Fruit fly (Drosophila melanogaster) whole organism, prepupa: ENCODE data around the gene CG13014.

Experiments used
- CG10631 ChIP-seq: fragments of 200-800 bp; sonication (Bioruptor generic); optimal IDR thresholded peaks from 2 replicates; lab custom pipeline; 2016; ENCODE audit warnings: missing biosample characterization, missing genetic modification characterization
- CG11294 ChIP-seq: fragments of 200-800 bp; sonication (Bioruptor generic); IDR thresholded peaks from 2 replicates; pipeline ENCODE4 v1.3.6; 2022; ENCODE audit warnings: missing biosample characterization, missing genetic modification characterization
- CG11762 ChIP-seq: fragments of 200-800 bp; sonication (Bioruptor generic); optimal IDR thresholded peaks from 3 replicates; lab custom pipeline; 2016; ENCODE audit warnings: missing biosample characterization, missing genetic modification characterization; ENCODE audit not compliant: insufficient read depth
- CG15336 ChIP-seq: fragments of 200-800 bp; sonication (Bioruptor generic); IDR thresholded peaks from 2 replicates; pipeline ENCODE4 v1.3.6; 2022; ENCODE audit warnings: missing biosample characterization, missing genetic modification characterization
- CG1621 ChIP-seq: fragments of 200-800 bp; sonication (Bioruptor generic); optimal IDR thresholded peaks from 3 replicates; lab custom pipeline; 2018; ENCODE audit warnings: missing biosample characterization, mild to moderate bottlenecking, missing genetic modification characterization
- CG16779 ChIP-seq: fragments of 200-800 bp; sonication (Bioruptor generic); optimal IDR thresholded peaks from 3 replicates; lab custom pipeline; 2017; ENCODE audit warnings: missing biosample characterization, mild to moderate bottlenecking, missing genetic modification characterization
- CG3032 ChIP-seq: fragments of 200-800 bp; optimal IDR thresholded peaks from 2 replicates; lab custom pipeline; 2019; ENCODE audit warnings: missing biosample characterization, mild to moderate bottlenecking, missing genetic modification characterization, moderate library complexity
- CG31627 ChIP-seq: fragments of 200-800 bp; sonication (Bioruptor generic); optimal IDR thresholded peaks from 3 replicates; lab custom pipeline; 2016; ENCODE audit warnings: missing biosample characterization, missing genetic modification characterization
- CG32006 ChIP-seq: fragments of 200-800 bp; sonication (Bioruptor generic); optimal IDR thresholded peaks from 3 replicates; lab custom pipeline; 2017; ENCODE audit warnings: missing biosample characterization, mild to moderate bottlenecking, missing genetic modification characterization
- CG34406 ChIP-seq: fragments of 200-800 bp; sonication (Bioruptor generic); optimal IDR thresholded peaks from 3 replicates; lab custom pipeline; 2016; ENCODE audit warnings: missing biosample characterization, missing genetic modification characterization
- CG3919 ChIP-seq: fragments of 200-800 bp; sonication (Bioruptor generic); optimal IDR thresholded peaks from 3 replicates; lab custom pipeline; 2016; ENCODE audit warnings: missing biosample characterization, missing genetic modification characterization
- CG4318 ChIP-seq: fragments of 200-800 bp; sonication (Bioruptor generic); optimal IDR thresholded peaks from 3 replicates; lab custom pipeline; 2017; ENCODE audit warnings: missing biosample characterization, mild to moderate bottlenecking, missing genetic modification characterization
- CG6163 ChIP-seq: fragments of 200-800 bp; sonication (Bioruptor generic); IDR thresholded peaks from 3 replicates; pipeline ENCODE4 v1.3.6; 2022; ENCODE audit warnings: missing biosample characterization, missing genetic modification characterization
- CG6792 ChIP-seq: fragments of 200-800 bp; sonication (Bioruptor generic); optimal IDR thresholded peaks from 3 replicates; lab custom pipeline; 2016; ENCODE audit warnings: missing biosample characterization, missing genetic modification characterization
- CG6854 ChIP-seq: fragments of 200-800 bp; sonication (Bioruptor generic); optimal IDR thresholded peaks from 2 replicates; lab custom pipeline; 2017; ENCODE audit warnings: missing biosample characterization, mild to moderate bottlenecking, missing genetic modification characterization
- CG7368 ChIP-seq: fragments of 200-800 bp; sonication (Bioruptor generic); optimal IDR thresholded peaks from 3 replicates; lab custom pipeline; 2016; ENCODE audit warnings: missing biosample characterization, missing genetic modification characterization
- CG8319 ChIP-seq: fragments of 200-800 bp; sonication (Bioruptor generic); optimal IDR thresholded peaks from 3 replicates; lab custom pipeline; 2016; ENCODE audit warnings: missing biosample characterization, missing genetic modification characterization
- CG9139 ChIP-seq: fragments of 200-800 bp; sonication (Bioruptor generic); optimal IDR thresholded peaks from 3 replicates; lab custom pipeline; 2017; ENCODE audit warnings: missing biosample characterization, mild to moderate bottlenecking, missing genetic modification characterization
- Eip75B ChIP-seq: fragments of 200-800 bp; sonication (Bioruptor generic); optimal IDR thresholded peaks from 3 replicates; lab custom pipeline; 2016; ENCODE audit warnings: missing biosample characterization, missing genetic modification characterization
- Eip78C ChIP-seq: fragments of 200-800 bp; sonication (Bioruptor generic); peaks from one replicate; lab custom pipeline; 2016; ENCODE audit warnings: missing biosample characterization, missing genetic modification characterization
- Eip93F ChIP-seq: fragments of 200-800 bp; sonication (Bioruptor generic); optimal IDR thresholded peaks from 2 replicates; lab custom pipeline; 2016; ENCODE audit warnings: missing biosample characterization, mild to moderate bottlenecking, missing genetic modification characterization
- Hr38 ChIP-seq: sonication (Bioruptor generic); optimal IDR thresholded peaks from 2 replicates; lab custom pipeline; 2016; ENCODE audit warnings: missing biosample characterization, missing genetic modification characterization
- Lpt ChIP-seq: fragments of 200-800 bp; sonication (Bioruptor generic); optimal IDR thresholded peaks from 3 replicates; lab custom pipeline; 2016; ENCODE audit warnings: missing biosample characterization, missing genetic modification characterization
- OdsH ChIP-seq: fragments of 200-800 bp; sonication (Bioruptor generic); optimal IDR thresholded peaks from 3 replicates; lab custom pipeline; 2016; ENCODE audit warnings: missing biosample characterization, missing genetic modification characterization
- Smox ChIP-seq: fragments of 200-800 bp; sonication (Bioruptor generic); optimal IDR thresholded peaks from 3 replicates; lab custom pipeline; 2016; ENCODE audit warnings: missing biosample characterization, missing genetic modification characterization
- Sox14 ChIP-seq: fragments of 200-800 bp; sonication (Bioruptor generic); optimal IDR thresholded peaks from 3 replicates; lab custom pipeline; 2016; ENCODE audit warnings: missing biosample characterization, missing genetic modification characterization
- Sox15 ChIP-seq: fragments of 200-800 bp; sonication (Bioruptor generic); optimal IDR thresholded peaks from 3 replicates; lab custom pipeline; 2016; ENCODE audit warnings: missing biosample characterization, missing genetic modification characterization
- acj6 ChIP-seq: fragments of 200-800 bp; sonication (Bioruptor generic); optimal IDR thresholded peaks from 3 replicates; lab custom pipeline; 2016; ENCODE audit warnings: missing biosample characterization, missing genetic modification characterization
- dsx ChIP-seq: fragments of 200-800 bp; optimal IDR thresholded peaks from 3 replicates; lab custom pipeline; 2019; ENCODE audit warnings: missing biosample characterization, mild to moderate bottlenecking, missing genetic modification characterization, moderate library complexity; ENCODE audit not compliant: poor library complexity, severe bottlenecking
- eg ChIP-seq: fragments of 200-800 bp; sonication (Bioruptor generic); IDR thresholded peaks from 3 replicates; pipeline ENCODE4 v1.3.6; 2022; ENCODE audit warnings: missing biosample characterization, missing genetic modification characterization
- esn ChIP-seq: fragments of 200-800 bp; sonication (Bioruptor generic); optimal IDR thresholded peaks from 2 replicates; lab custom pipeline; 2016; ENCODE audit warnings: missing biosample characterization, mild to moderate bottlenecking, missing genetic modification characterization, moderate library complexity
- fd59A ChIP-seq: fragments of 200-800 bp; sonication (Bioruptor generic); optimal IDR thresholded peaks from 2 replicates; lab custom pipeline; 2017; ENCODE audit warnings: missing biosample characterization, mild to moderate bottlenecking, missing genetic modification characterization, missing genetic modification reagents
- fkh ChIP-seq: fragments of 200-800 bp; sonication (Bioruptor generic); optimal IDR thresholded peaks from 3 replicates; lab custom pipeline; 2017; ENCODE audit warnings: missing biosample characterization, mild to moderate bottlenecking, missing genetic modification characterization, moderate library complexity
- lz ChIP-seq: fragments of 200-800 bp; sonication (Bioruptor generic); optimal IDR thresholded peaks from 3 replicates; lab custom pipeline; 2016; ENCODE audit warnings: missing biosample characterization, missing genetic modification characterization
- net ChIP-seq: fragments of 200-800 bp; sonication (Bioruptor generic); optimal IDR thresholded peaks from 3 replicates; lab custom pipeline; 2016; ENCODE audit warnings: missing biosample characterization, missing genetic modification characterization
- spab ChIP-seq: fragments of 200-800 bp; sonication (Bioruptor generic); optimal IDR thresholded peaks from 2 replicates; lab custom pipeline; 2017; ENCODE audit warnings: missing biosample characterization, mild to moderate bottlenecking, missing genetic modification characterization, missing genetic modification reagents
- ss ChIP-seq, 2 experiments: fragments of 200-800 bp; sonication (Bioruptor generic); optimal IDR thresholded peaks; 2 replicates in 1 of 2; 3 replicates in 1 of 2; lab custom pipeline; 2017 to 2018; ENCODE audit warnings: mild to moderate bottlenecking in 2 of 2, missing biosample characterization in 2 of 2, missing genetic modification characterization in 2 of 2, moderate library complexity in 1 of 2
- topi ChIP-seq: fragments of 200-800 bp; sonication (Bioruptor generic); optimal IDR thresholded peaks from 3 replicates; lab custom pipeline; 2016; ENCODE audit warnings: missing biosample characterization, missing genetic modification characterization

CG13014 gene

DNA sequence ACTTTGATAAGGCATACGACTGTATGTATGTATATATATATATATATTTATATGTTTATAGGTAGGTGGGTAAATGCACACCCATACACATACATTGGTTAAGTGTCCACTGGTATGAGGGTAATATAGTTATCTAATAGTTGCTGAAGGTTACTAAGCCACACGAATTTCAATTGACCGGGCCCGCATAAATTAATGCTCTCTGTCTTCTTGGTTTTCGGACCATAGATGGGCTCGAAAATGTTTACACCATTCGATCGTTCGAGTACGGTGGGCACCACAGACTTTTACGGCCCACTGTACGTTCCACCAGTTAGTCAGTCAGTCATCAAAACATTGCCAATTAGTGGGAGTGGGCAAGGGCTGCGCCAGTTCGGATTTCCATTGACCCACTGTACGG lies 7.7 kb downstream of the CG13014 start:
- TF ChIP-seq CG32006 (GFP tag; lab: Kevin White, UChicago) = no peak
- no peak for TF ChIP-seq Eip93F (GFP tag; lab: Kevin White, UChicago)
- TF ChIP-seq CG4318 (GFP tag; lab: Kevin White, UChicago) = no peak
- TF ChIP-seq CG8319 (GFP tag; lab: Kevin White, UChicago) = no peak
- no peak for TF ChIP-seq Sox14 (GFP tag; lab: Kevin White, UChicago)
- TF ChIP-seq CG3032 (tag; lab: Kevin White, UChicago) = no peak

DNA sequence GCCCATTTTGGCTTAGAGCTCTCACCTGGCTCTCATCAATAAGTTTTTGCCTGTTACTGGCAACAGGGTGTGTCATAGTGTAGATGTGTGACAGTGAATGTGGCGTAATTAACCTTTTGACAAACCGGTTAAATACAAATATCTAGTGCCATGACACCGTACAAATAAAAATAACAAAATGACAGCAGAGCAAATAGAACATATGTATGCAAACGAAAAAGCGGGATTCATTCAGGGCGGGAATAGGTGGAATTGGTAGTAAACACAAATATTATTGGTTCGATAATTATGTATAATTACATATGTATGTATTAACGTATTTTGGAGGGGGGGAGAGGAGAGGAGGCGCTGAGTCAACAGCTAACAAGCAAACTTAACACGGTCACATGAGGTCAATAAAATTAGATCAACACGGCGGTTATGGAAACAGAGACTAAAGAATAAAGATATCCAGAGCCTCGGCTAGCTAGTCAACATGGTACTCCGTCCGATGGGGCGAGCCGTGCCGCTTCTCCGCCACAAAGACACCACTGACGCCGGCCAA lies 8.6 kb downstream of the CG13014 start:
- TF ChIP-seq fkh (GFP tag; lab: Kevin White, UChicago) = peak; percentile 92
- no peak for TF ChIP-seq fd59A (GFP tag; lab: Kevin White, UChicago)

DNA sequence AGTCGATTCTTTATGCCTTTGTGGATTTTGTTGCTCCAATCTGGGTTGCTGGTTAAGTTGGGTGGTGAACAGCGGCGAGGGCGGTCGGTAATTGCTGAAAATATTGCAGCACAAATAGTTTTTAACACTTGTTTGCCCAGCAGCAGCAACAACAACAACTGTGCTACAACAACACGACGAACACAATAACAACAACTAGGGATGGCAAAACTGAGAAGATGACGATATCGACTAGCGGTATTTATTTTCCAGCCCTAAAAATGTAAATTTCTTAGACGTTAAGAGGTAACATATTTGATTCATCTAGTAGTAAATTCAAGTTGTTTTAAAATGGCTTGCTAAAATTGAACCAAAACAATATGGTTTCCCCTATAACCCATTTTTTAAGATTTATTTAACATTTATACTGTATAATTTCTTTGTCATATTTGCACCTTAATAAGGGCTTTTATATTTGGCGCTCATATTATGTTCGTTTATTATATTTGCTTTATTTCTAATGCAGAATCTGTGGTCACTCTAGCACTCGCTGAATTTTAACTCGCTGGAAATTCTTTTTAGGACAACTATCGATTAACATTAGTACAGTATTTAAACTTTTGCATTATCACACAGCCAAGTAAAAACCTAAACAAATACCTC lies 10.8 kb downstream of the CG13014 start:
- TF ChIP-seq CG31627 (GFP tag; lab: Kevin White, UChicago) (peak; percentile 10), CG11762 (no peak), lz (GFP tag; lab: Kevin White, UChicago) (peak; percentile 25), eg (GFP tag; lab: Robert Waterston, UW) (0 out of 3 replicates have a peak, but pooled peaks have one; percentile 31), Eip78C (peak; percentile 71), Smox (GFP tag; lab: Kevin White, UChicago) (no peak), Eip75B (GFP tag; lab: Kevin White, UChicago) (peak; percentile 9), esn (no peak), fkh (GFP tag; lab: Kevin White, UChicago) (peak; percentile 89)

DNA sequence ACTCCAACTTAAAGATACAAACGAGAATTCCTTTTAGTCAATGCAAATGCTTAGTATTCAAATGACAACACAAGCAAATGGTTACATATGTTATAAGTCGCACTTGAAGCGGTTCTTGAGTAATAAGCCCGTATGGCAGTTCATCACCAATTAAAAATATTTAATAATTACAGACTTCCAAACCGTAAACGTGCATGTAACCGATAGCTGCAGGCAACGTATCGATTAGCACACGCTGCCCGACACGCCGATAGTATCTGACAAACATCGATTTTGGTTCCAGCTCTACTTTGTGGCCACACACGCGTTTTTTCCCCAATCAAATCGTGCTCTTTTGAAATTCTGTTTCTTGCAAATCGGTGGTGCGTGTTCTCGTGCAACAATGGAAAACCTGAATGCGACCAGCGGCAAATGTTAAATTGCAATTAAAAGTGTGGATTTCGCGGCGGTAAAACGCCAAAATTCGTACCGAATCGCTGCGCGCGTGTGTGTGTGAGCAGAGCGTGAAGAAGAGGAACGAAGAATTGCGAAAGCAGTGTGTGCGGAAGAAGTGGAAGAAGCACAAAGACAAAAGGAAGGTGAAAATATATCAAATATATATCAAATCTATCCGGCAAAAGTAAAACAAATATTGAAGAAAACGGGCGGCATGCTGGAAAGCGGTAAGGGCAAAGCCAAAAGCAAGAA lies 11.4 kb downstream of the CG13014 start, which contains the start of the genes CG9784 and Nup153:
Gene CG9784 (minus strand): TSS at position 238 of the 687 bp plus-strand sequence.
Gene Nup153 (plus strand): TSS at position 264 of the 687 bp plus-strand sequence.
- no peak for TF ChIP-seq CG7368
- no peak for TF ChIP-seq CG6792 (GFP tag; lab: Kevin White, UChicago)
- TF ChIP-seq OdsH = no peak
- TF ChIP-seq CG6163 (GFP tag; lab: Robert Waterston, UW) = no peak; the same call in 2 of the 3 replicates
- no peak for TF ChIP-seq CG11762
- TF ChIP-seq CG6854 = no peak
- TF ChIP-seq CG4318 (GFP tag; lab: Kevin White, UChicago) = no peak
- TF ChIP-seq Eip75B (GFP tag; lab: Kevin White, UChicago) = no peak
- TF ChIP-seq fkh (GFP tag; lab: Kevin White, UChicago) = no peak
- no peak for TF ChIP-seq acj6
- no peak for TF ChIP-seq eg (GFP tag; lab: Robert Waterston, UW)
- TF ChIP-seq CG15336 (GFP tag; lab: Robert Waterston, UW) = no peak
- TF ChIP-seq CG16779 (tag; lab: Kevin White, UChicago) = no peak
- TF ChIP-seq CG8319 (GFP tag; lab: Kevin White, UChicago) = no peak

DNA sequence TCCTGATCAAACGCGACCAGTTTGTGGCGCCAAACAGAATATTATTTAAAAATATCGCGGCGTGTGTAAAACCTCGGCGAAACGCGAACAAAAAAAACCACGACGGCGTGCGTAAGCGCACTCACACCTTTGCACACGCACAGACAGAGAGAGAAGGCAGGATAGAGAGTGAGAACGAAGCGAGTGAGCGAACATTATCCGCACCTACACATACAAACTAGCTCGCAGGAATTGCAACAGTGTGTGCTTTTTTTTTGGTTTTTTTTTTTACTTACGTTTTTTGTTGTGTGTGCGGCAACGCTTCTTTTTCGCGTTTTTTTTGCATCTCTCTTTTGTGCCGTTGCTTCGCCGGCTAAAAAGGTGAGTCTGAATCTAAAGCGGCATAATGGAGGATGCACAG lies 12.1 kb downstream of the CG13014 start:
- TF ChIP-seq CG34406 (GFP tag; lab: Kevin White, UChicago) (peak; percentile 90), OdsH (peak; percentile 74), CG11762 (peak; percentile 83), esn (peak; percentile 69), CG32006 (GFP tag; lab: Kevin White, UChicago) (peak; percentile 67), CG3919 (GFP tag; lab: Kevin White, UChicago) (peak; percentile 81), topi (GFP tag; lab: Kevin White, UChicago) (peak; percentile 82), CG9139 (peak; percentile 99), CG15336 (GFP tag; lab: Robert Waterston, UW) (peak; percentile 90), CG10631 (GFP tag; lab: Kevin White, UChicago) (no peak), CG6792 (GFP tag; lab: Kevin White, UChicago) (peak; percentile 75), CG11294 (peak; percentile 34; the same call in 1 of the 2 replicates), Eip78C (peak; percentile 91), dsx (peak; percentile 96), Sox15 (GFP tag; lab: Kevin White, UChicago) (no peak), CG6854 (peak; percentile 93), Hr38 (GFP tag; lab: Kevin White, UChicago) (no peak), CG8319 (GFP tag; lab: Kevin White, UChicago) (peak; percentile 82), CG1621 (tag; lab: Kevin White, UChicago) (peak; percentile 97), net (GFP tag; lab: Kevin White, UChicago) (peak; percentile 94), ss (GFP tag; optimal IDR thresholded peaks at IDR 0.05; lab: Kevin White, UChicago) (peak; percentile 99 to 100), CG7368 (peak; percentile 87), CG16779 (tag; lab: Kevin White, UChicago) (peak; percentile 98), spab (GFP tag; lab: Kevin White, UChicago) (peak; percentile 95), Lpt (GFP tag; lab: Kevin White, UChicago) (peak; percentile 79)
